Fruit fly (Drosophila melanogaster) whole organism, prepupa: ENCODE data around the gene Jon66Ci.

Experiments used
- CG31627 ChIP-seq: fragments of 200-800 bp; sonication (Bioruptor generic); optimal IDR thresholded peaks from 3 replicates; lab custom pipeline; 2016; ENCODE audit warnings: missing biosample characterization, missing genetic modification characterization
- CG8632 ChIP-seq: fragments of 200-800 bp; sonication (Bioruptor generic); optimal IDR thresholded peaks from 3 replicates; lab custom pipeline; 2016; ENCODE audit warnings: missing biosample characterization, missing genetic modification characterization
- esn ChIP-seq: fragments of 200-800 bp; sonication (Bioruptor generic); optimal IDR thresholded peaks from 2 replicates; lab custom pipeline; 2016; ENCODE audit warnings: missing biosample characterization, mild to moderate bottlenecking, missing genetic modification characterization, moderate library complexity

DNA sequence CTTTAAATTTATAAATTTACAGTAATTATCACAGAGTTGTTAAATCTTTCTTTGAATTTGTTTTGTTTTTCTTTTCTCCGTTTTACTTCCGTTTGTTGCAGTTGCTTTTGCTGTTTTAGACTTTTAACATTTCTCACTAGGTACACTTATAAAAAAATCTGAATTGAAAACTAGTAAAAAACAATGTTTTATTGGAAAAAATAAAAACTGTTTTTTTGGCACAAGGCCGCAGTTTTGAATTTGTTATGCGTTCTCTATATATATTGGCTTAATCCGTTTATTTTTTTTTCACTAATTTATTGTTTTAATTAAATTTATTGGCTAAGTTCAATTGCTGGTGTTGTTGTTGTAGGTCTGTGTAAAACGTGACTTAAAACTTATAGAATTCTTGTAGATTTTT lies 48.7 kb downstream of the Jon66Ci start:
- TF ChIP-seq esn (GFP tag; lab: Kevin White, UChicago) (no peak), CG8632 (GFP tag; lab: Kevin White, UChicago) (no peak), CG31627 (GFP tag; lab: Kevin White, UChicago) (no peak)
